Fruit fly (Drosophila melanogaster): ENCODE results near the gene CG3817.

The CG3817 gene

DNA sequence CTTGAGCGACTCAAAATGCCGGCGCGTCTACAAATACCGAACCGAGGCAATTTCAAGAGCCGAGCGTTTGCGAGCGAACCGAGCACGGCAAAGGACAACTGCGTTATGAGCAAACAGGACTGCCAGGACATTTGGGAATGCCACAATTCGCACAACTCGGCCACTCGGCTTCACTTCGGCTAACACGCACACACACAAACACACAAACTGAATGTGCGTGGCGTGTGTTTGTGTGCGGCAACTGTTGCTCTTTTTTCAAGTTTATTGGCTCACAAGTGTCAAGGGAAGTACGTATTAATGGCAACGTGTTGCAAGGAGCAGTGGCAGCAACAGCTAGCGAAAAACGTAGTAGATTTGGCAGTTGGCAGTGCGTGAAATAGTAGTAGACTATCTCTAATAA is 25.2 kb upstream of the CG3817 start (continued):
- TF ChIP-seq ttk (GFP tag; IDR thresholded peaks at IDR 0.05), result no peak

DNA sequence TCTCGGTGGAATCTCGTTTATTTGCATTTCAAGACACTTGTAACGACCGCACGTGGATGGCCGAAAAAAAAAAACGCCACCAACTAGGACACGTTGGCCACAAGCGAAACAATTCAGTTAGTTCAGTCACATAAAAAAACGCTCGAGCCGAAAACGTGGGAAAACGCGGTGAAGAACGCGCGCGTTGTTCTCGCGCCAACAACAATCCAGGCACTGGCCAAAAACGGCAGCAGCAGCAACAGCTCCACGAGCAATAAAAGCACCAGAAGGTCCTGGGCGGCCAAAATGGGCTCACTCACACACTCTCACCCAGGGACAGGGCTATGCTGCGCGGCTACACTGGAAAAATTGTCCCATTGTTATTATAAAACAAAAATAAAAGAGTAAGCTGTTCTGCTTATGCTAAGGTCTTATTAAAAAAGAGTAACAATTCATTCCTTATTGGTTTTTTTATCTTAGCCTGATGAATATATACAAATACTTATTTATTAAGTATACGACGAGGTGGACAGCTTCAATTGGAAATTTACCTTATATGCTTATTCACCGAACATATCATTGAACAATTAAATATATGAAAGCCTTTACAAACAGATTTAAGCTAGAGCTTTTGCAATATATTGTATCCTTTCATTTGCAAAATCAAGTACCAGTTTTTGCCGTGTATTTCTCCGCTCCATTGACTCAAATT is 23.1 kb upstream of the CG3817 start, which contains the start of gene btsz:
btsz (minus strand) TSS at position 215 of the 691 bp plus-strand sequence.
- no peak for TF ChIP-seq CG33213 (GFP tag; optimal IDR thresholded peaks at IDR 0.05)
- TF ChIP-seq CG11093 (GFP tag; IDR thresholded peaks at IDR 0.05), result no peak
- peak; percentile 32 for TF ChIP-seq abd-A (tag; optimal IDR thresholded peaks at IDR 0.05)
- TF ChIP-seq HmgD (GFP tag; optimal IDR thresholded peaks at IDR 0.05), result no peak
- TF ChIP-seq fd102C (GFP tag; optimal IDR thresholded peaks at IDR 0.05), result no peak
- peak; percentile 39 for TF ChIP-seq lilli (GFP tag; optimal IDR thresholded peaks at IDR 0.05)
- no peak for TF ChIP-seq vnd (GFP tag; IDR thresholded peaks at IDR 0.05; ENCODE audit: partially characterized antibody)
- TF ChIP-seq CG5245 (GFP tag; optimal IDR thresholded peaks at IDR 0.05), result no peak
- no peak for TF ChIP-seq Ravus (GFP tag; IDR thresholded peaks at IDR 0.05)
- peak; percentile 11 for TF ChIP-seq B-H2 (GFP tag; optimal IDR thresholded peaks at IDR 0.05)
- no peak for TF ChIP-seq CG18262 (tag; optimal IDR thresholded peaks at IDR 0.05)
- peak; percentile 18 for TF ChIP-seq ATbp (GFP tag; optimal IDR thresholded peaks at IDR 0.05)
- peak; percentile 38 for TF ChIP-seq CG10209 (GFP tag; optimal IDR thresholded peaks at IDR 0.05)
- TF ChIP-seq row (GFP tag; IDR thresholded peaks at IDR 0.05), result peak; percentile 51
- no peak for TF ChIP-seq NK7.1 (GFP tag; optimal IDR thresholded peaks at IDR 0.05)
- TF ChIP-seq CG2120 (GFP tag; optimal IDR thresholded peaks at IDR 0.05), result peak; percentile 70
- TF ChIP-seq Hr39 (optimal IDR thresholded peaks at IDR 0.05), result no peak
- TF ChIP-seq zfh1 (GFP tag; IDR thresholded peaks at IDR 0.05), result no peak
- no peak for TF ChIP-seq chinmo (GFP tag; IDR thresholded peaks at IDR 0.05; ENCODE audit: partially characterized antibody)
- peak; percentile 55 for TF ChIP-seq HHEX (GFP tag; optimal IDR thresholded peaks at IDR 0.05)
- TF ChIP-seq CG9727 (GFP tag; optimal IDR thresholded peaks at IDR 0.05), result peak; percentile 71
- peak; percentile 67 for TF ChIP-seq gem (tag; optimal IDR thresholded peaks at IDR 0.05)
- peak; percentile 75 for TF ChIP-seq CG34376 (GFP tag; optimal IDR thresholded peaks at IDR 0.05)
- TF ChIP-seq CG16779 (GFP tag; IDR thresholded peaks at IDR 0.05), result peak; percentile 78
- peak; percentile 17 for TF ChIP-seq Dip3 (GFP tag; optimal IDR thresholded peaks at IDR 0.05)
- TF ChIP-seq CG2116 (GFP tag; optimal IDR thresholded peaks at IDR 0.05), result peak; percentile 1
- TF ChIP-seq mirr (GFP tag; optimal IDR thresholded peaks at IDR 0.05), result no peak
- peak; percentile 15 for TF ChIP-seq exex (tag; optimal IDR thresholded peaks at IDR 0.05)
- no peak for TF ChIP-seq CG16863 (GFP tag; optimal IDR thresholded peaks at IDR 0.05)
- peak; percentile 7 for TF ChIP-seq tin (GFP tag; optimal IDR thresholded peaks at IDR 0.05)
- peak; percentile 53 for TF ChIP-seq CG15011 (GFP tag; optimal IDR thresholded peaks at IDR 0.05)
- TF ChIP-seq CG18476 (GFP tag; optimal IDR thresholded peaks at IDR 0.05), result peak; percentile 23
- TF ChIP-seq CG17802 (tag; optimal IDR thresholded peaks at IDR 0.05), result no peak
- no peak for TF ChIP-seq CG42726 (GFP tag; IDR thresholded peaks at IDR 0.05; ENCODE audit: partially characterized antibody)
- peak; percentile 54 for TF ChIP-seq CG13424 (tag; optimal IDR thresholded peaks at IDR 0.05)
- no peak for TF ChIP-seq ham (GFP tag; IDR thresholded peaks at IDR 0.05)
- TF ChIP-seq ind (GFP tag; optimal IDR thresholded peaks at IDR 0.05), result peak; percentile 44
- TF ChIP-seq CG6272 (GFP tag; IDR thresholded peaks at IDR 0.05), result no peak
- no peak for TF ChIP-seq Awh (GFP tag; IDR thresholded peaks at IDR 0.05)
- no peak for TF ChIP-seq sima (GFP tag; optimal IDR thresholded peaks at IDR 0.05)
- peak; percentile 59 for TF ChIP-seq CoRest (tag; optimal IDR thresholded peaks at IDR 0.05)
- TF ChIP-seq prd (optimal IDR thresholded peaks at IDR 0.05), result no peak
- no peak for TF ChIP-seq prd (GFP tag; IDR thresholded peaks at IDR 0.05)
- TF ChIP-seq crol (GFP tag; IDR thresholded peaks at IDR 0.05), result no peak
- TF ChIP-seq Fer3 (tag; optimal IDR thresholded peaks at IDR 0.05), result peak; percentile 10
- no peak for TF ChIP-seq pan (optimal IDR thresholded peaks at IDR 0.05)
- no peak for TF ChIP-seq pan (GFP tag; optimal IDR thresholded peaks at IDR 0.05 in 1 of 2, IDR thresholded peaks at IDR 0.05 in 1 of 2)
- TF ChIP-seq ase (GFP tag; IDR thresholded peaks at IDR 0.05), result no peak
